Worm (Caenorhabditis elegans): ENCODE results near the gene srj-8.

DNA sequence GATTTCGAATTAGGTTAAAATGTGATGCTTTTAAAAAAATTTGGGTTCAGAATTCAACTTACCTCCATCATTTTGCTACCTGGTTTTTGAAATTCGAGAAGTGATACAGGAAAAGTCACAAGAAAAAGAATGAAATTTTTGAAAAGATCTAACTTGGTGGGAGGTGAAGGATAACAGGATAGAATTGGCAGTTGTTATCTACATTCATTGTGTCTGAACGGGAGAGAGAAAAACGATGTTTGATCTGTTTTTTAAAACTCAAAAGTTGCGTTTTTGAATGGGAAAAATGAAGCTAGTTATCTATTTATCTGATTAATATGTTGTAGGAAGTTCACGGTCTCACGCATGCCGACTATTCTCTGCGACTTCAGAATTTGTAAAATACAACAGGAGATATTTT, 39.7 kb downstream of the srj-8 start, which contains the start of gene F35F10.7:
- no peak for TF ChIP-seq ztf-11 (tag; optimal IDR thresholded peaks at IDR 0.05)
- no peak for TF ChIP-seq zag-1 (tag; optimal IDR thresholded peaks at IDR 0.05)
- TF ChIP-seq nhr-11 (tag; optimal IDR thresholded peaks at IDR 0.05): no peak
- no peak for TF ChIP-seq mdl-1 (tag; optimal IDR thresholded peaks at IDR 0.05)
- TF ChIP-seq nhr-77 (tag; optimal IDR thresholded peaks at IDR 0.05): no peak
- TF ChIP-seq lin-13 (GFP tag; optimal IDR thresholded peaks at IDR 0.05): no peak
- no peak for TF ChIP-seq arid-1 (GFP tag; conservative IDR thresholded peaks at IDR 0.05)
- no peak for TF ChIP-seq Y48G9A.11 (GFP tag; IDR thresholded peaks at IDR 0.05)
- TF ChIP-seq unc-130 (GFP tag; optimal IDR thresholded peaks at IDR 0.05): no peak
- no peak for TF ChIP-seq lsy-2 (tag; optimal IDR thresholded peaks at IDR 0.05)
- TF ChIP-seq ZK546.5 (tag; optimal IDR thresholded peaks at IDR 0.05): no peak
- TF ChIP-seq skn-1 (tag; optimal IDR thresholded peaks at IDR 0.05): no peak
- TF ChIP-seq ces-1 (GFP tag; optimal IDR thresholded peaks at IDR 0.05): no peak
- no peak for TF ChIP-seq F49E8.2 (tag; optimal IDR thresholded peaks at IDR 0.05; ENCODE audit: borderline replicate concordance)
